Fruit fly (Drosophila melanogaster) whole organism, embryonic: ENCODE measurements around the gene ec.
A peak's percentile ranks its signal among the peaks of the same experiment; 100 is the strongest.

Experiments used
- ATbp ChIP-seq: fragments of 200-800 bp; sonication (Bioruptor generic); optimal IDR thresholded peaks from 2 replicates; lab custom pipeline; 2017; ENCODE audit warnings: missing biosample characterization, mild to moderate bottlenecking, missing genetic modification characterization, missing genetic modification reagents
- Bteb2 ChIP-seq: fragments of 200-800 bp; sonication (Bioruptor generic); optimal IDR thresholded peaks from 2 replicates; lab custom pipeline; 2016; ENCODE audit warnings: missing biosample characterization, missing genetic modification characterization
- C15 ChIP-seq: fragments of 200-800 bp; sonication (Bioruptor generic); IDR thresholded peaks from 3 replicates; pipeline ENCODE4 v1.3.6; 2022; ENCODE audit warnings: missing biosample characterization, missing genetic modification characterization
- CG10274 ChIP-seq: fragments of 200-800 bp; sonication (Bioruptor generic); optimal IDR thresholded peaks from 3 replicates; lab custom pipeline; 2017; ENCODE audit warnings: missing biosample characterization, mild to moderate bottlenecking, missing genetic modification characterization
- CG10565 ChIP-seq: fragments of 200-800 bp; sonication (Bioruptor generic); optimal IDR thresholded peaks from 3 replicates; lab custom pipeline; 2016; ENCODE audit warnings: missing biosample characterization, mild to moderate bottlenecking, missing genetic modification characterization
- CG11723 ChIP-seq: fragments of 200-800 bp; sonication (Bioruptor generic); optimal IDR thresholded peaks from 2 replicates; lab custom pipeline; 2017; ENCODE audit warnings: missing biosample characterization, mild to moderate bottlenecking, missing genetic modification characterization
- CG15479 ChIP-seq: fragments of 200-800 bp; sonication (Bioruptor generic); optimal IDR thresholded peaks from 3 replicates; lab custom pipeline; 2019; ENCODE audit warnings: missing biosample characterization, mild to moderate bottlenecking, missing genetic modification characterization, moderate library complexity
- CG15696 ChIP-seq: fragments of 200-800 bp; sonication (Bioruptor generic); optimal IDR thresholded peaks from 2 replicates; lab custom pipeline; 2019; ENCODE audit warnings: missing biosample characterization, mild to moderate bottlenecking, missing genetic modification characterization, moderate library complexity
- CG1647 ChIP-seq: fragments of 200-800 bp; sonication (Bioruptor generic); optimal IDR thresholded peaks from 3 replicates; lab custom pipeline; 2016; ENCODE audit warnings: missing biosample characterization, missing genetic modification characterization
- CG17385 ChIP-seq: fragments of 200-800 bp; sonication (Bioruptor generic); optimal IDR thresholded peaks from 3 replicates; lab custom pipeline; 2018; ENCODE audit warnings: missing biosample characterization, mild to moderate bottlenecking, missing genetic modification characterization
- CG17829 ChIP-seq: fragments of 200-800 bp; optimal IDR thresholded peaks from 2 replicates; lab custom pipeline; 2019; ENCODE audit warnings: missing biosample characterization, mild to moderate bottlenecking, missing genetic modification characterization, moderate library complexity
- CG18476 ChIP-seq: fragments of 200-800 bp; sonication (Bioruptor generic); optimal IDR thresholded peaks from 2 replicates; lab custom pipeline; 2016; ENCODE audit warnings: missing biosample characterization, mild to moderate bottlenecking, missing genetic modification characterization
- CG32532 ChIP-seq: fragments of 200-800 bp; sonication (Bioruptor generic); IDR thresholded peaks from 2 replicates; pipeline ENCODE4 v1.3.6; 2022; ENCODE audit warnings: missing biosample characterization, missing genetic modification characterization
- CG4360 ChIP-seq: fragments of 200-800 bp; sonication (Bioruptor generic); IDR thresholded peaks from 2 replicates; pipeline ENCODE4 v1.3.6; 2022; ENCODE audit warnings: missing biosample characterization, missing genetic modification characterization
- CG6654 ChIP-seq: fragments of 200-800 bp; sonication (Bioruptor generic); optimal IDR thresholded peaks from 2 replicates; lab custom pipeline; 2017; ENCODE audit warnings: missing biosample characterization, mild to moderate bottlenecking, missing genetic modification characterization
- CG7745 ChIP-seq: fragments of 200-800 bp; sonication (Bioruptor generic); optimal IDR thresholded peaks from 2 replicates; lab custom pipeline; 2018; ENCODE audit warnings: missing biosample characterization, mild to moderate bottlenecking, missing genetic modification characterization, moderate library complexity
- CG8478 ChIP-seq: fragments of >200 bp; optimal IDR thresholded peaks from 2 replicates; lab custom pipeline; 2018
- D ChIP-seq, 2 experiments: fragments of 200-800 bp in 1 of 2; fragments of >200 bp in 1 of 2; sonication (Bioruptor generic) in 1 of 2; optimal IDR thresholded peaks; 2 replicates in 1 of 2; 3 replicates in 1 of 2; lab custom pipeline; 2017; ENCODE audit warnings: mild to moderate bottlenecking in 1 of 2, missing biosample characterization in 1 of 2, missing genetic modification characterization in 1 of 2, missing genetic modification reagents in 1 of 2
- D19A ChIP-seq: fragments of 200-800 bp; optimal IDR thresholded peaks from 3 replicates; lab custom pipeline; 2019; ENCODE audit warnings: missing biosample characterization, mild to moderate bottlenecking, missing genetic modification characterization, moderate library complexity
- D19B ChIP-seq: fragments of 200-800 bp; sonication (Bioruptor generic); optimal IDR thresholded peaks from 2 replicates; lab custom pipeline; 2017; ENCODE audit warnings: missing biosample characterization, mild to moderate bottlenecking, missing genetic modification characterization
- Dll ChIP-seq: fragments of 200-800 bp; sonication (Bioruptor generic); IDR thresholded peaks from 4 replicates; pipeline ENCODE4 v1.3.6; 2022; ENCODE audit warnings: missing biosample characterization, missing genetic modification characterization; ENCODE audit not compliant: partially characterized antibody
- Ets65A ChIP-seq: fragments of 200-800 bp; sonication (Bioruptor generic); peaks from one replicate; lab custom pipeline; 2016; ENCODE audit warnings: missing biosample characterization, missing genetic modification characterization
- Hr78 ChIP-seq, 2 experiments: fragments of 200-800 bp in 1 of 2; fragments of >200 bp in 1 of 2; sonication (Bioruptor generic) in 1 of 2; optimal IDR thresholded peaks; 2 replicates each; lab custom pipeline; 2017 to 2019; ENCODE audit warnings: missing biosample characterization in 2 of 2, missing genetic modification characterization in 2 of 2, mild to moderate bottlenecking in 1 of 2, moderate library complexity in 1 of 2
- NK7.1 ChIP-seq: fragments of 200-800 bp; sonication (Bioruptor generic); optimal IDR thresholded peaks from 3 replicates; lab custom pipeline; 2016; ENCODE audit warnings: missing biosample characterization, missing genetic modification characterization
- Nf-YA ChIP-seq: fragments of 200-800 bp; sonication (Bioruptor generic); IDR thresholded peaks from 2 replicates; pipeline ENCODE4 v1.3.6; 2022; ENCODE audit warnings: missing biosample characterization, missing genetic modification characterization
- NfI ChIP-seq: fragments of 200-800 bp; sonication (Bioruptor generic); optimal IDR thresholded peaks from 3 replicates; lab custom pipeline; 2018; ENCODE audit warnings: missing biosample characterization, mild to moderate bottlenecking, missing genetic modification characterization, moderate library complexity
- Ptx1 ChIP-seq: fragments of 200-800 bp; sonication (Bioruptor generic); IDR thresholded peaks from 2 replicates; pipeline ENCODE4 v1.3.6; 2022; ENCODE audit warnings: missing biosample characterization, missing genetic modification characterization
- Side ChIP-seq: fragments of 200-800 bp; sonication (Bioruptor generic); optimal IDR thresholded peaks from 2 replicates; lab custom pipeline; 2016; ENCODE audit warnings: missing biosample characterization, missing genetic modification characterization
- Ssrp ChIP-seq: fragments of 200-800 bp; sonication (Bioruptor generic); optimal IDR thresholded peaks from 2 replicates; lab custom pipeline; 2018; ENCODE audit warnings: missing biosample characterization, mild to moderate bottlenecking, missing genetic modification characterization, moderate library complexity
- amos ChIP-seq: fragments of 200-800 bp; sonication (Bioruptor generic); IDR thresholded peaks from 2 replicates; pipeline ENCODE4 v1.3.6; 2022; ENCODE audit warnings: missing biosample characterization, missing genetic modification characterization; ENCODE audit not compliant: partially characterized antibody
- aop ChIP-seq: fragments of 200-800 bp; sonication (Bioruptor generic); IDR thresholded peaks from 2 replicates; pipeline ENCODE4 v1.3.6; 2022; ENCODE audit warnings: missing biosample characterization, missing genetic modification characterization
- ap ChIP-seq: fragments of 200-800 bp; sonication (Bioruptor generic); IDR thresholded peaks from 2 replicates; pipeline ENCODE4 v1.3.6; 2022; ENCODE audit warnings: missing biosample characterization, missing genetic modification characterization
- bcd ChIP-seq: fragments of 200-800 bp; sonication (Bioruptor generic); optimal IDR thresholded peaks from 2 replicates; lab custom pipeline; 2017; ENCODE audit warnings: missing biosample characterization, mild to moderate bottlenecking, missing genetic modification characterization
- danr ChIP-seq: fragments of 200-800 bp; sonication (Bioruptor generic); IDR thresholded peaks from 2 replicates; pipeline ENCODE4 v1.3.6; 2022; ENCODE audit warnings: missing biosample characterization, missing genetic modification characterization
- dpn ChIP-seq, 2 experiments: fragments of 200-800 bp; sonication (Bioruptor generic); optimal IDR thresholded peaks; 3 replicates each; lab custom pipeline; 2016; ENCODE audit warnings: missing biosample characterization in 2 of 2, missing genetic modification characterization in 2 of 2
- gt ChIP-seq: fragments of 200-800 bp; sonication (Bioruptor generic); IDR thresholded peaks from 2 replicates; pipeline ENCODE4 v1.3.6; 2022; ENCODE audit warnings: missing biosample characterization, missing genetic modification characterization
- ham ChIP-seq: fragments of 200-800 bp; sonication (Bioruptor generic); IDR thresholded peaks from 2 replicates; pipeline ENCODE4 v1.3.6; 2022; ENCODE audit warnings: missing biosample characterization, missing genetic modification characterization
- insv ChIP-seq, 2 experiments: fragments of 200-800 bp; sonication (Bioruptor generic); optimal IDR thresholded peaks; 3 replicates each; lab custom pipeline; 2016 to 2018; ENCODE audit warnings: missing biosample characterization in 2 of 2, missing genetic modification characterization in 2 of 2
- kah ChIP-seq: fragments of 200-800 bp; sonication (Bioruptor generic); optimal IDR thresholded peaks from 2 replicates; lab custom pipeline; 2018; ENCODE audit warnings: missing biosample characterization, mild to moderate bottlenecking, missing genetic modification characterization
- lola ChIP-seq, 3 experiments: fragments of >200 bp in 2 of 3; fragments of 200-800 bp in 1 of 3; sonication (Bioruptor generic) in 1 of 3; optimal IDR thresholded peaks; 2 replicates each; lab custom pipeline; 2017 to 2019; ENCODE audit warnings: missing biosample characterization in 3 of 3, missing genetic modification characterization in 3 of 3, mild to moderate bottlenecking in 1 of 3, moderate library complexity in 1 of 3
- odd ChIP-seq: fragments of 200-800 bp; sonication (Bioruptor generic); optimal IDR thresholded peaks from 2 replicates; lab custom pipeline; 2017; ENCODE audit warnings: missing biosample characterization, mild to moderate bottlenecking, missing genetic modification characterization
- repo ChIP-seq: fragments of 200-800 bp; sonication (Bioruptor generic); optimal IDR thresholded peaks from 2 replicates; lab custom pipeline; 2016; ENCODE audit warnings: missing biosample characterization, missing genetic modification characterization
- schlank ChIP-seq: fragments of 200-800 bp; sonication (Bioruptor generic); optimal IDR thresholded peaks from 2 replicates; lab custom pipeline; 2018; ENCODE audit warnings: missing biosample characterization, mild to moderate bottlenecking, missing genetic modification characterization
- sd ChIP-seq: fragments of 200-800 bp; sonication (Bioruptor generic); optimal IDR thresholded peaks from 3 replicates; lab custom pipeline; 2018; ENCODE audit warnings: missing biosample characterization, mild to moderate bottlenecking, missing genetic modification characterization, moderate library complexity
- sima ChIP-seq: fragments of 200-800 bp; sonication (Bioruptor generic); optimal IDR thresholded peaks from 2 replicates; lab custom pipeline; 2016; ENCODE audit warnings: missing biosample characterization, missing genetic modification characterization
- slbo ChIP-seq: fragments of 200-800 bp; sonication (Bioruptor generic); IDR thresholded peaks from 2 replicates; pipeline ENCODE4 v1.3.6; 2022; ENCODE audit warnings: missing biosample characterization, missing genetic modification characterization
- stc ChIP-seq: fragments of 200-800 bp; sonication (Bioruptor generic); IDR thresholded peaks from 2 replicates; pipeline ENCODE4 v1.3.6; 2022; ENCODE audit warnings: missing biosample characterization, missing genetic modification characterization
- tin ChIP-seq: fragments of 200-800 bp; sonication (Bioruptor generic); optimal IDR thresholded peaks from 3 replicates; lab custom pipeline; 2016; ENCODE audit warnings: missing biosample characterization, missing genetic modification characterization
- vfl ChIP-seq: fragments of 200-800 bp; sonication (Bioruptor generic); optimal IDR thresholded peaks from 2 replicates; lab custom pipeline; 2016; ENCODE audit warnings: missing biosample characterization, missing genetic modification characterization
- zfh2 ChIP-seq: fragments of 200-800 bp; sonication (Bioruptor generic); optimal IDR thresholded peaks from 2 replicates; lab custom pipeline; 2016; ENCODE audit warnings: missing biosample characterization, missing genetic modification characterization

The ec gene

DNA sequence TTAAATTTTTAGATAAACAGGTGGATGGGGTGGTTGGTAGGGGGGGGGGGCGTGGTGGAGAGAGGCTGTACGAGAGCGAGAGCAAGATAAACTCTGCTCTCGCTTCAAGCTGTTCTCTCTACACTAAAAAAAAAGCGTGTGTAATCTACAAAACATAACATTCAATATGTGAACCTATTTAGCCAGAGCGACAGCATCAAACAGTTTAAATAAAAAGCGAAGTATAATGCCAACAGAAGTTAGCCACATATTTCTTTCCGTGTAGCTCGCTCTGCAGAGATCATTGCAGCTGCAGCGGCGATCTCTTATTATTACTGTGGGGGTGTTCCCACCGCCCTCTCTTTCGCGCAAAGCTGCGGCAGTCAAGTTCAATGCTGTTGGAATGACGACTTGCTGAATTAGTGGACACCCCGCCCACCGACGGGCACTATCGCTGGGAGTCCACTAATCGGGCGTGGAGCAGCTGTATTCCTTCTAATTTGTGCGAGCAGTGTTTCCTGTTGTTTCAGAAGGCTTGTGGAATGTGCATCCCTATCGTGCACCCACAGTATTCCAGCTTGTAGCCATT lies 57.0 kb downstream of the ec start, which contains the start of gene CG2930 (continued):
- TF ChIP-seq NfI (GFP tag; lab: Kevin White, UChicago) (peak; percentile 85), CG8478 (lab: Kevin White, UChicago) (no peak), Dll (GFP tag; lab: Robert Waterston, UW) (no peak), dpn (GFP tag; optimal IDR thresholded peaks at IDR 0.05; lab: Kevin White, UChicago) (peak; percentile 73 to 87), CG17385 (GFP tag; lab: Kevin White, UChicago) (peak; percentile 78), zfh2 (GFP tag; lab: Kevin White, UChicago) (no peak), Ptx1 (GFP tag; lab: Robert Waterston, UW) (peak; percentile 91), CG10274 (GFP tag; lab: Kevin White, UChicago) (peak; percentile 68), CG15696 (tag; lab: Kevin White, UChicago) (peak; percentile 59), Bteb2 (GFP tag; lab: Kevin White, UChicago) (peak; percentile 32), CG18476 (GFP tag; lab: Kevin White, UChicago) (peak; percentile 71), kah (GFP tag; lab: Kevin White, UChicago) (peak; percentile 72), CG17829 (tag; lab: Kevin White, UChicago) (peak; percentile 76), odd (GFP tag; lab: Kevin White, UChicago) (peak; percentile 69), ap (GFP tag; lab: Robert Waterston, UW) (peak; percentile 85), CG6654 (GFP tag; lab: Kevin White, UChicago) (peak; percentile 64), CG15479 (no peak), CG32532 (GFP tag; lab: Robert Waterston, UW) (peak; percentile 80), gt (peak; percentile 82), CG10565 (GFP tag; lab: Kevin White, UChicago) (peak; percentile 35), D (optimal IDR thresholded peaks at IDR 0.05; lab: Kevin White, UChicago) (no peak), D (GFP tag; optimal IDR thresholded peaks at IDR 0.05; lab: Kevin White, UChicago) (peak; percentile 84), schlank (tag; lab: Kevin White, UChicago) (peak; percentile 16), Ssrp (tag; lab: Kevin White, UChicago) (peak; percentile 81), tin (peak; percentile 86), C15 (GFP tag; lab: Robert Waterston, UW) (0 out of 3 replicates have a peak, but pooled peaks have one; percentile 19), lola (GFP tag; optimal IDR thresholded peaks at IDR 0.05; lab: Kevin White, UChicago) (peak in 1 of 3 experiments; percentile 77), D19B (GFP tag; lab: Kevin White, UChicago) (peak; percentile 9), ATbp (GFP tag; lab: Kevin White, UChicago) (peak; percentile 87), stc (peak; percentile 89), D19A (peak; percentile 72), danr (peak; percentile 69), CG11723 (peak; percentile 70), Nf-YA (GFP tag; lab: Robert Waterston, UW) (peak; percentile 80), vfl (GFP tag; lab: Kevin White, UChicago) (no peak), Hr78 (GFP tag; optimal IDR thresholded peaks at IDR 0.05; lab: Kevin White, UChicago) (peak in 1 of 2 experiments; percentile 35), CG7745 (tag; lab: Kevin White, UChicago) (no peak), NK7.1 (peak; percentile 72), CG1647 (peak; percentile 71), sima (GFP tag; lab: Kevin White, UChicago) (peak; percentile 31), Side (GFP tag; lab: Kevin White, UChicago) (peak; percentile 62), ham (GFP tag; lab: Robert Waterston, UW) (no peak), sd (no peak), amos (GFP tag; lab: Robert Waterston, UW) (no peak), repo (GFP tag; lab: Kevin White, UChicago) (peak; percentile 78), Ets65A (peak; percentile 96), CG4360 (GFP tag; lab: Robert Waterston, UW) (peak; percentile 53; the same call in 1 of the 2 replicates), bcd (GFP tag; lab: Kevin White, UChicago) (peak; percentile 83), aop (GFP tag; lab: Robert Waterston, UW) (peak; percentile 80), slbo (GFP tag; lab: Robert Waterston, UW) (peak; percentile 85), insv (GFP tag; optimal IDR thresholded peaks at IDR 0.05; lab: Kevin White, UChicago) (no peak)
